Fruit fly (Drosophila melanogaster) whole organism, prepupa: ENCODE results near the gene Pnn.
A peak's percentile ranks its signal among the peaks of the same experiment; 100 is the strongest.
"Not testable (repeated sequence)": the region's sequence is repeated elsewhere in the genome, so short reads cannot be mapped to it uniquely, and the experiment has no call there.

Experiments used
- CG10631 ChIP-seq: fragments of 200-800 bp; sonication (Bioruptor generic); optimal IDR thresholded peaks from 2 replicates; lab custom pipeline; 2016; ENCODE audit warnings: missing biosample characterization, missing genetic modification characterization
- CG11294 ChIP-seq: fragments of 200-800 bp; sonication (Bioruptor generic); IDR thresholded peaks from 2 replicates; pipeline ENCODE4 v1.3.6; 2022; ENCODE audit warnings: missing biosample characterization, missing genetic modification characterization
- CG11762 ChIP-seq: fragments of 200-800 bp; sonication (Bioruptor generic); optimal IDR thresholded peaks from 3 replicates; lab custom pipeline; 2016; ENCODE audit warnings: missing biosample characterization, missing genetic modification characterization; ENCODE audit not compliant: insufficient read depth
- CG11902 ChIP-seq: fragments of 200-800 bp; sonication (Bioruptor generic); optimal IDR thresholded peaks from 3 replicates; lab custom pipeline; 2016; ENCODE audit warnings: missing biosample characterization, missing genetic modification characterization
- CG1621 ChIP-seq: fragments of 200-800 bp; sonication (Bioruptor generic); optimal IDR thresholded peaks from 3 replicates; lab custom pipeline; 2018; ENCODE audit warnings: missing biosample characterization, mild to moderate bottlenecking, missing genetic modification characterization
- CG16779 ChIP-seq: fragments of 200-800 bp; sonication (Bioruptor generic); optimal IDR thresholded peaks from 3 replicates; lab custom pipeline; 2017; ENCODE audit warnings: missing biosample characterization, mild to moderate bottlenecking, missing genetic modification characterization
- CG3032 ChIP-seq: fragments of 200-800 bp; optimal IDR thresholded peaks from 2 replicates; lab custom pipeline; 2019; ENCODE audit warnings: missing biosample characterization, mild to moderate bottlenecking, missing genetic modification characterization, moderate library complexity
- CG32006 ChIP-seq: fragments of 200-800 bp; sonication (Bioruptor generic); optimal IDR thresholded peaks from 3 replicates; lab custom pipeline; 2017; ENCODE audit warnings: missing biosample characterization, mild to moderate bottlenecking, missing genetic modification characterization
- CG34406 ChIP-seq: fragments of 200-800 bp; sonication (Bioruptor generic); optimal IDR thresholded peaks from 3 replicates; lab custom pipeline; 2016; ENCODE audit warnings: missing biosample characterization, missing genetic modification characterization
- CG3919 ChIP-seq: fragments of 200-800 bp; sonication (Bioruptor generic); optimal IDR thresholded peaks from 3 replicates; lab custom pipeline; 2016; ENCODE audit warnings: missing biosample characterization, missing genetic modification characterization
- CG6163 ChIP-seq: fragments of 200-800 bp; sonication (Bioruptor generic); IDR thresholded peaks from 3 replicates; pipeline ENCODE4 v1.3.6; 2022; ENCODE audit warnings: missing biosample characterization, missing genetic modification characterization
- CG6808 ChIP-seq: fragments of 200-800 bp; sonication (Bioruptor generic); optimal IDR thresholded peaks from 3 replicates; lab custom pipeline; 2017; ENCODE audit warnings: missing biosample characterization, missing genetic modification characterization, mild to moderate bottlenecking, moderate library complexity, missing genetic modification reagents
- CG6854 ChIP-seq: fragments of 200-800 bp; sonication (Bioruptor generic); optimal IDR thresholded peaks from 2 replicates; lab custom pipeline; 2017; ENCODE audit warnings: missing biosample characterization, mild to moderate bottlenecking, missing genetic modification characterization
- CG7368 ChIP-seq: fragments of 200-800 bp; sonication (Bioruptor generic); optimal IDR thresholded peaks from 3 replicates; lab custom pipeline; 2016; ENCODE audit warnings: missing biosample characterization, missing genetic modification characterization
- CG8119 ChIP-seq: fragments of 200-800 bp; sonication (Bioruptor generic); IDR thresholded peaks from 3 replicates; pipeline ENCODE4 v1.3.6; 2022; ENCODE audit warnings: missing biosample characterization, missing genetic modification characterization
- CG8319 ChIP-seq: fragments of 200-800 bp; sonication (Bioruptor generic); optimal IDR thresholded peaks from 3 replicates; lab custom pipeline; 2016; ENCODE audit warnings: missing biosample characterization, missing genetic modification characterization
- CG8632 ChIP-seq: fragments of 200-800 bp; sonication (Bioruptor generic); optimal IDR thresholded peaks from 3 replicates; lab custom pipeline; 2016; ENCODE audit warnings: missing biosample characterization, missing genetic modification characterization
- Eip75B ChIP-seq: fragments of 200-800 bp; sonication (Bioruptor generic); optimal IDR thresholded peaks from 3 replicates; lab custom pipeline; 2016; ENCODE audit warnings: missing biosample characterization, missing genetic modification characterization
- Eip78C ChIP-seq: fragments of 200-800 bp; sonication (Bioruptor generic); peaks from one replicate; lab custom pipeline; 2016; ENCODE audit warnings: missing biosample characterization, missing genetic modification characterization
- Eip93F ChIP-seq: fragments of 200-800 bp; sonication (Bioruptor generic); optimal IDR thresholded peaks from 2 replicates; lab custom pipeline; 2016; ENCODE audit warnings: missing biosample characterization, mild to moderate bottlenecking, missing genetic modification characterization
- Gug ChIP-seq: fragments of 200-800 bp; sonication (Bioruptor generic); IDR thresholded peaks from 2 replicates; pipeline ENCODE4 v1.3.6; 2022; ENCODE audit warnings: missing biosample characterization, missing genetic modification characterization
- Hr39 ChIP-seq: fragments of 200-800 bp; sonication (Bioruptor generic); optimal IDR thresholded peaks from 2 replicates; lab custom pipeline; 2016; ENCODE audit warnings: missing biosample characterization, missing genetic modification characterization
- Hr4 ChIP-seq: fragments of 200-800 bp; sonication (Bioruptor generic); optimal IDR thresholded peaks from 3 replicates; lab custom pipeline; 2016; ENCODE audit warnings: missing biosample characterization, missing genetic modification characterization
- Met ChIP-seq: fragments of 200-800 bp; sonication (Bioruptor generic); optimal IDR thresholded peaks from 3 replicates; lab custom pipeline; 2016; ENCODE audit warnings: missing biosample characterization, missing genetic modification characterization
- OdsH ChIP-seq: fragments of 200-800 bp; sonication (Bioruptor generic); optimal IDR thresholded peaks from 3 replicates; lab custom pipeline; 2016; ENCODE audit warnings: missing biosample characterization, missing genetic modification characterization
- Sox102F ChIP-seq: fragments of 200-800 bp; sonication (Bioruptor generic); optimal IDR thresholded peaks from 2 replicates; lab custom pipeline; 2016; ENCODE audit warnings: missing biosample characterization, mild to moderate bottlenecking, missing genetic modification characterization
- Sox15 ChIP-seq: fragments of 200-800 bp; sonication (Bioruptor generic); optimal IDR thresholded peaks from 3 replicates; lab custom pipeline; 2016; ENCODE audit warnings: missing biosample characterization, missing genetic modification characterization
- achi ChIP-seq: fragments of 200-800 bp; sonication (Bioruptor generic); optimal IDR thresholded peaks from 3 replicates; lab custom pipeline; 2016; ENCODE audit warnings: missing biosample characterization, missing genetic modification characterization
- acj6 ChIP-seq: fragments of 200-800 bp; sonication (Bioruptor generic); optimal IDR thresholded peaks from 3 replicates; lab custom pipeline; 2016; ENCODE audit warnings: missing biosample characterization, missing genetic modification characterization
- cyc ChIP-seq: fragments of 200-800 bp; sonication (Bioruptor generic); optimal IDR thresholded peaks from 3 replicates; lab custom pipeline; 2016; ENCODE audit warnings: missing biosample characterization, missing genetic modification characterization
- eg ChIP-seq: fragments of 200-800 bp; sonication (Bioruptor generic); IDR thresholded peaks from 3 replicates; pipeline ENCODE4 v1.3.6; 2022; ENCODE audit warnings: missing biosample characterization, missing genetic modification characterization
- fd59A ChIP-seq: fragments of 200-800 bp; sonication (Bioruptor generic); optimal IDR thresholded peaks from 2 replicates; lab custom pipeline; 2017; ENCODE audit warnings: missing biosample characterization, mild to moderate bottlenecking, missing genetic modification characterization, missing genetic modification reagents
- fd85E ChIP-seq: fragments of 200-800 bp; sonication (Bioruptor generic); optimal IDR thresholded peaks from 3 replicates; lab custom pipeline; 2016; ENCODE audit warnings: missing biosample characterization, missing genetic modification characterization
- fkh ChIP-seq: fragments of 200-800 bp; sonication (Bioruptor generic); optimal IDR thresholded peaks from 3 replicates; lab custom pipeline; 2017; ENCODE audit warnings: missing biosample characterization, mild to moderate bottlenecking, missing genetic modification characterization, moderate library complexity
- net ChIP-seq: fragments of 200-800 bp; sonication (Bioruptor generic); optimal IDR thresholded peaks from 3 replicates; lab custom pipeline; 2016; ENCODE audit warnings: missing biosample characterization, missing genetic modification characterization
- pdm3 ChIP-seq: fragments of 200-800 bp; sonication (Bioruptor generic); optimal IDR thresholded peaks from 3 replicates; lab custom pipeline; 2016; ENCODE audit warnings: missing biosample characterization, missing genetic modification characterization
- salr ChIP-seq, 2 experiments: fragments of 200-800 bp; sonication (Bioruptor generic); optimal IDR thresholded peaks; 3 replicates each; lab custom pipeline; 2016 to 2018; ENCODE audit warnings: missing biosample characterization in 2 of 2, missing genetic modification characterization in 2 of 2, mild to moderate bottlenecking in 1 of 2
- spab ChIP-seq: fragments of 200-800 bp; sonication (Bioruptor generic); optimal IDR thresholded peaks from 2 replicates; lab custom pipeline; 2017; ENCODE audit warnings: missing biosample characterization, mild to moderate bottlenecking, missing genetic modification characterization, missing genetic modification reagents
- ss ChIP-seq, 2 experiments: fragments of 200-800 bp; sonication (Bioruptor generic); optimal IDR thresholded peaks; 2 replicates in 1 of 2; 3 replicates in 1 of 2; lab custom pipeline; 2017 to 2018; ENCODE audit warnings: mild to moderate bottlenecking in 2 of 2, missing biosample characterization in 2 of 2, missing genetic modification characterization in 2 of 2, moderate library complexity in 1 of 2
- svp ChIP-seq: fragments of 200-800 bp; sonication (Bioruptor generic); peaks from one replicate; lab custom pipeline; 2016; ENCODE audit warnings: missing biosample characterization, missing genetic modification characterization
- vri ChIP-seq: fragments of 200-800 bp; sonication (Bioruptor generic); optimal IDR thresholded peaks from 3 replicates; lab custom pipeline; 2016; ENCODE audit warnings: missing biosample characterization, mild to moderate bottlenecking, missing genetic modification characterization

Gene Pnn

dm6 chr3R:9740713-9741112, at the start of gene Pnn:
Pnn (plus strand) TSS chr3R:9740899.
- TF ChIP-seq spab (GFP tag; lab: Kevin White, UChicago): no peak
- TF ChIP-seq Eip78C (GFP tag; lab: Kevin White, UChicago): peak; percentile 43
- TF ChIP-seq net (GFP tag; lab: Kevin White, UChicago): no peak

dm6 chr3R:9692675-9693129, 48.0 kb upstream of the Pnn start, which contains the start of the genes Unc-115b, p24-2 and CG32939:
Unc-115b (minus strand) TSS chr3R:9692775.
p24-2 (minus strand) TSS chr3R:9692794.
CG32939 (plus strand) TSS chr3R:9693079.
- not testable (repeated sequence) for TF ChIP-seq svp (GFP tag; lab: Kevin White, UChicago); Hr39; fd59A

dm6 chr3R:9694999-9695398, 45.7 kb upstream of the Pnn start:
- TF ChIP-seq Sox15 (GFP tag; lab: Kevin White, UChicago) (no peak), CG11294 (GFP tag; lab: Robert Waterston, UW) (no peak), pdm3 (no peak), CG11762 (GFP tag; lab: Kevin White, UChicago) (no peak), salr (GFP tag; optimal IDR thresholded peaks at IDR 0.05; lab: Kevin White, UChicago) (no peak), CG10631 (no peak), fd85E (GFP tag; lab: Kevin White, UChicago) (no peak), Met (GFP tag; lab: Kevin White, UChicago) (no peak), fd59A (no peak), CG8119 (no peak), CG6854 (no peak), CG1621 (no peak)

- TF ChIP-seq acj6 (GFP tag; lab: Kevin White, UChicago) (no peak), vri (GFP tag; lab: Kevin White, UChicago) (peak; percentile 21)
Observed at dm6 chr3R:9700513-9700912, 40.2 kb upstream of the Pnn start.

- no peak for TF ChIP-seq eg (GFP tag; lab: Robert Waterston, UW)
- peak; percentile 94 for TF ChIP-seq fkh (GFP tag; lab: Kevin White, UChicago)
- peak; percentile 3 for TF ChIP-seq Met (GFP tag; lab: Kevin White, UChicago)
- no peak for TF ChIP-seq CG3919 (GFP tag; lab: Kevin White, UChicago)
- TF ChIP-seq ss (GFP tag; optimal IDR thresholded peaks at IDR 0.05; lab: Kevin White, UChicago): no peak
- TF ChIP-seq Eip78C (GFP tag; lab: Kevin White, UChicago): peak; percentile 49
- no peak for TF ChIP-seq CG6808 (GFP tag; lab: Kevin White, UChicago)
- TF ChIP-seq CG34406 (GFP tag; lab: Kevin White, UChicago): no peak
- peak; percentile 30 for TF ChIP-seq vri (GFP tag; lab: Kevin White, UChicago)
- TF ChIP-seq, all 60 proteins: peak for 4
Observed at dm6 chr3R:9701148-9701703, 39.5 kb upstream of the Pnn start.

- no peak for TF ChIP-seq CG11902 (GFP tag; lab: Kevin White, UChicago)
- peak; percentile 13 for TF ChIP-seq Sox102F (GFP tag; lab: Kevin White, UChicago)
- TF ChIP-seq CG3032 (tag; lab: Kevin White, UChicago): no peak
- TF ChIP-seq achi (GFP tag; lab: Kevin White, UChicago): no peak
- no peak for TF ChIP-seq Gug (GFP tag; lab: Robert Waterston, UW)
- no peak for TF ChIP-seq CG16779 (tag; lab: Kevin White, UChicago)
- TF ChIP-seq fkh (GFP tag; lab: Kevin White, UChicago): no peak
- no peak for TF ChIP-seq CG6808 (GFP tag; lab: Kevin White, UChicago)
- TF ChIP-seq svp (GFP tag; lab: Kevin White, UChicago): peak; percentile 78
- TF ChIP-seq CG7368 (GFP tag; lab: Kevin White, UChicago): no peak
- no peak for TF ChIP-seq Eip93F (GFP tag; lab: Kevin White, UChicago)
- peak; percentile 27 for TF ChIP-seq pdm3
- TF ChIP-seq CG32006 (GFP tag; lab: Kevin White, UChicago): no peak
- TF ChIP-seq CG8632 (GFP tag; lab: Kevin White, UChicago): no peak
- TF ChIP-seq CG1621: no peak
- no peak for TF ChIP-seq CG6163 (GFP tag; lab: Robert Waterston, UW)
- no peak for TF ChIP-seq cyc (GFP tag; lab: Kevin White, UChicago)
- no peak for TF ChIP-seq Eip75B (GFP tag; lab: Kevin White, UChicago)
- TF ChIP-seq net (GFP tag; lab: Kevin White, UChicago): no peak
- no peak for TF ChIP-seq CG8319 (GFP tag; lab: Kevin White, UChicago)
- TF ChIP-seq OdsH (GFP tag; lab: Kevin White, UChicago): no peak
- no peak for TF ChIP-seq vri (GFP tag; lab: Kevin White, UChicago)
- peak; percentile 4 for TF ChIP-seq Hr4 (GFP tag; lab: Kevin White, UChicago)
Observed at dm6 chr3R:9701897-9702296, 38.8 kb upstream of the Pnn start.
